Worm (Caenorhabditis elegans): Measurements from ENCODE around the gene clec-133.

The clec-133 gene

ce11 chrII:3569118-3569517 is 9.1 kb upstream of the clec-133 start, which contains the start of gene clec-127:
TSS of gene clec-127 (minus strand) at chrII:3569218.
- TF ChIP-seq dao-5 (tag; optimal IDR thresholded peaks at IDR 0.05) (no peak), him-1 (tag; optimal IDR thresholded peaks at IDR 0.05) (no peak), W03F9.2 (tag; optimal IDR thresholded peaks at IDR 0.05) (no peak)

- TF ChIP-seq W03F9.2 (tag; optimal IDR thresholded peaks at IDR 0.05) (no peak), him-1 (tag; optimal IDR thresholded peaks at IDR 0.05) (no peak), dao-5 (tag; optimal IDR thresholded peaks at IDR 0.05) (no peak)
These were observed 7.2 kb upstream of the clec-133 start, which contains the start of the genes clec-128 and clec-129 for ce11 chrII:3570927-3571538. TSS of gene clec-128 (minus strand) at chrII:3571027. TSS of gene clec-129 (plus strand) at chrII:3571488.

ce11 chrII:3573255-3573654 is 5.0 kb upstream of the clec-133 start, which contains the start of gene clec-130:
TSS of gene clec-130 (plus strand) at chrII:3573555.
- no peak for TF ChIP-seq W03F9.2 (tag; optimal IDR thresholded peaks at IDR 0.05)
- no peak for TF ChIP-seq him-1 (tag; optimal IDR thresholded peaks at IDR 0.05)
- no peak for TF ChIP-seq dao-5 (tag; optimal IDR thresholded peaks at IDR 0.05)

ce11 chrII:3576742-3577141 is 1.5 kb upstream of the clec-133 start, which contains the start of gene clec-132:
TSS of gene clec-132 (plus strand) at chrII:3577042.
- no peak for TF ChIP-seq W03F9.2 (tag; optimal IDR thresholded peaks at IDR 0.05)
- no peak for TF ChIP-seq dao-5 (tag; optimal IDR thresholded peaks at IDR 0.05)
- no peak for TF ChIP-seq him-1 (tag; optimal IDR thresholded peaks at IDR 0.05)

ce11 chrII:3579767-3580166 is 1.5 kb downstream of the clec-133 start, which contains the start of gene clec-134:
TSS of gene clec-134 (plus strand) at chrII:3580067.
- TF ChIP-seq W03F9.2 (tag; optimal IDR thresholded peaks at IDR 0.05) (no peak), him-1 (tag; optimal IDR thresholded peaks at IDR 0.05) (no peak), dao-5 (tag; optimal IDR thresholded peaks at IDR 0.05) (no peak)

- TF ChIP-seq him-1 (tag; optimal IDR thresholded peaks at IDR 0.05) (no peak), W03F9.2 (tag; optimal IDR thresholded peaks at IDR 0.05) (no peak), dao-5 (tag; optimal IDR thresholded peaks at IDR 0.05) (no peak)
These were observed 3.5 kb downstream of the clec-133 start, which contains the start of gene srh-59 for ce11 chrII:3581752-3582151. TSS of gene srh-59 (plus strand) at chrII:3582052.

- TF ChIP-seq W03F9.2 (tag; optimal IDR thresholded peaks at IDR 0.05): no peak
These were observed 5.2 kb downstream of the clec-133 start, which contains the start of gene srh-60 for ce11 chrII:3583402-3583801. TSS of gene srh-60 (plus strand) at chrII:3583702.

- TF ChIP-seq W03F9.2 (tag; optimal IDR thresholded peaks at IDR 0.05) (no peak), him-1 (tag; optimal IDR thresholded peaks at IDR 0.05) (no peak), dao-5 (tag; optimal IDR thresholded peaks at IDR 0.05) (no peak)
These were observed 17.1 kb downstream of the clec-133 start, which contains the start of gene Y49F6A.12 for ce11 chrII:3595339-3595738. TSS of gene Y49F6A.12 (plus strand) at chrII:3595639.

- TF ChIP-seq W03F9.2 (tag; optimal IDR thresholded peaks at IDR 0.05) (no peak), him-1 (tag; optimal IDR thresholded peaks at IDR 0.05) (no peak), dao-5 (tag; optimal IDR thresholded peaks at IDR 0.05) (no peak)
These were observed 20.5 kb downstream of the clec-133 start, which contains the start of gene Y49F6A.11 for ce11 chrII:3598721-3599120. TSS of gene Y49F6A.11 (minus strand) at chrII:3598821.

- TF ChIP-seq W03F9.2 (tag; optimal IDR thresholded peaks at IDR 0.05) (no peak), dao-5 (tag; optimal IDR thresholded peaks at IDR 0.05) (no peak), him-1 (tag; optimal IDR thresholded peaks at IDR 0.05) (no peak)
These were observed 26.4 kb downstream of the clec-133 start for ce11 chrII:3604578-3604977.

- TF ChIP-seq W03F9.2 (tag; optimal IDR thresholded peaks at IDR 0.05): no peak
- no peak for TF ChIP-seq dao-5 (tag; optimal IDR thresholded peaks at IDR 0.05)
- TF ChIP-seq him-1 (tag; optimal IDR thresholded peaks at IDR 0.05): no peak
These were observed 31.5 kb downstream of the clec-133 start, which contains the start of gene Y49F6A.5 for ce11 chrII:3609764-3610163. TSS of gene Y49F6A.5 (minus strand) at chrII:3609864.

- TF ChIP-seq dao-5 (tag; optimal IDR thresholded peaks at IDR 0.05) (no peak), W03F9.2 (tag; optimal IDR thresholded peaks at IDR 0.05) (no peak), him-1 (tag; optimal IDR thresholded peaks at IDR 0.05) (no peak)
These were observed 38.4 kb downstream of the clec-133 start for ce11 chrII:3616615-3617014.

ce11 chrII:3617512-3617911 is 39.3 kb downstream of the clec-133 start, which contains the start of gene F40E12.1:
TSS of gene F40E12.1 (plus strand) at chrII:3617812.
- TF ChIP-seq dao-5 (tag; optimal IDR thresholded peaks at IDR 0.05): no peak
- TF ChIP-seq him-1 (tag; optimal IDR thresholded peaks at IDR 0.05): no peak
- TF ChIP-seq W03F9.2 (tag; optimal IDR thresholded peaks at IDR 0.05): no peak

- no peak for TF ChIP-seq dao-5 (tag; optimal IDR thresholded peaks at IDR 0.05)
- TF ChIP-seq W03F9.2 (tag; optimal IDR thresholded peaks at IDR 0.05): no peak
- no peak for TF ChIP-seq him-1 (tag; optimal IDR thresholded peaks at IDR 0.05)
These were observed 42.6 kb downstream of the clec-133 start for ce11 chrII:3620862-3621261.

Measured in whole organism, L4/young adult.